Fruit fly (Drosophila melanogaster) whole organism, embryonic: ENCODE measurements around the gene CG17327.

Source experiments
- Atf-2 ChIP-seq: fragments of 200-800 bp; sonication (Bioruptor generic); optimal IDR thresholded peaks from 2 replicates; lab custom pipeline; 2016; ENCODE audit warnings: missing biosample characterization, missing genetic modification characterization
- CG10321 ChIP-seq: fragments of 200-800 bp; sonication (Bioruptor generic); IDR thresholded peaks from 2 replicates; pipeline ENCODE4 v1.3.6; 2022; ENCODE audit warnings: missing biosample characterization, missing genetic modification characterization
- CG12299 ChIP-seq: fragments of 200-800 bp; sonication (Bioruptor generic); optimal IDR thresholded peaks from 2 replicates; lab custom pipeline; 2018; ENCODE audit warnings: missing biosample characterization, mild to moderate bottlenecking, missing genetic modification characterization
- CG12391 ChIP-seq: fragments of 200-800 bp; sonication (Bioruptor generic); optimal IDR thresholded peaks from 3 replicates; lab custom pipeline; 2018; ENCODE audit warnings: missing biosample characterization, mild to moderate bottlenecking, missing genetic modification characterization, moderate library complexity
- CG12942 ChIP-seq: fragments of 200-800 bp; sonication (Bioruptor generic); optimal IDR thresholded peaks from 3 replicates; lab custom pipeline; 2016; ENCODE audit warnings: missing biosample characterization, missing genetic modification characterization
- CG14860 ChIP-seq: fragments of 200-800 bp; sonication (Bioruptor generic); IDR thresholded peaks from 3 replicates; pipeline ENCODE4 v1.3.6; 2022; ENCODE audit warnings: missing biosample characterization, missing genetic modification characterization; ENCODE audit not compliant: partially characterized antibody
- CG15514 ChIP-seq: fragments of 200-800 bp; sonication (Bioruptor generic); optimal IDR thresholded peaks from 3 replicates; lab custom pipeline; 2017; ENCODE audit warnings: missing biosample characterization, missing genetic modification characterization, mild to moderate bottlenecking, moderate library complexity, missing genetic modification reagents
- CG16813 ChIP-seq: fragments of 200-800 bp; sonication (Bioruptor generic); IDR thresholded peaks from 3 replicates; pipeline ENCODE4 v1.3.6; 2022; ENCODE audit warnings: missing biosample characterization, missing genetic modification characterization; ENCODE audit not compliant: partially characterized antibody
- CG17186 ChIP-seq: fragments of 200-800 bp; sonication (Bioruptor generic); optimal IDR thresholded peaks from 3 replicates; lab custom pipeline; 2017; ENCODE audit warnings: missing biosample characterization, missing genetic modification reagents, missing genetic modification characterization
- CG17361 ChIP-seq: fragments of 200-800 bp; sonication (Bioruptor generic); IDR thresholded peaks from 3 replicates; pipeline ENCODE4 v1.3.6; 2022; ENCODE audit warnings: missing biosample characterization, missing genetic modification characterization
- CG18262 ChIP-seq: fragments of 200-800 bp; optimal IDR thresholded peaks from 3 replicates; lab custom pipeline; 2019; ENCODE audit warnings: missing biosample characterization, mild to moderate bottlenecking, missing genetic modification characterization, moderate library complexity
- CG30431 ChIP-seq: fragments of 200-800 bp; sonication (Bioruptor generic); optimal IDR thresholded peaks from 2 replicates; lab custom pipeline; 2017; ENCODE audit warnings: missing biosample characterization, missing genetic modification characterization
- CG3065 ChIP-seq: fragments of 200-800 bp; sonication (Bioruptor generic); optimal IDR thresholded peaks from 2 replicates; lab custom pipeline; 2016; ENCODE audit warnings: missing biosample characterization, missing genetic modification characterization
- CG42726 ChIP-seq: fragments of 200-800 bp; sonication (Bioruptor generic); IDR thresholded peaks from 2 replicates; pipeline ENCODE4 v1.3.6; 2022; ENCODE audit warnings: missing biosample characterization, missing genetic modification characterization; ENCODE audit not compliant: partially characterized antibody
- CG5953 ChIP-seq: fragments of 200-800 bp; sonication (Bioruptor generic); IDR thresholded peaks from 2 replicates; pipeline ENCODE4 v1.3.6; 2022; ENCODE audit warnings: missing biosample characterization, missing genetic modification characterization
- CG6854 ChIP-seq: fragments of 200-800 bp; sonication (Bioruptor generic); optimal IDR thresholded peaks from 3 replicates; lab custom pipeline; 2017; ENCODE audit warnings: missing biosample characterization, mild to moderate bottlenecking, missing genetic modification characterization
- CG7745 ChIP-seq: fragments of 200-800 bp; sonication (Bioruptor generic); optimal IDR thresholded peaks from 2 replicates; lab custom pipeline; 2018; ENCODE audit warnings: missing biosample characterization, mild to moderate bottlenecking, missing genetic modification characterization, moderate library complexity
- CG8388 ChIP-seq: fragments of 200-800 bp; sonication (Bioruptor generic); optimal IDR thresholded peaks from 2 replicates; lab custom pipeline; 2019; ENCODE audit warnings: missing biosample characterization, mild to moderate bottlenecking, missing genetic modification characterization, moderate library complexity
- CG9797 ChIP-seq: fragments of 200-800 bp; sonication (Bioruptor generic); optimal IDR thresholded peaks from 3 replicates; lab custom pipeline; 2018; ENCODE audit warnings: missing biosample characterization, mild to moderate bottlenecking, missing genetic modification characterization
- CG9817 ChIP-seq: fragments of 200-800 bp; sonication (Bioruptor generic); optimal IDR thresholded peaks from 2 replicates; lab custom pipeline; 2018; ENCODE audit warnings: missing biosample characterization, mild to moderate bottlenecking, missing genetic modification characterization, moderate library complexity
- Chrac-16 ChIP-seq: fragments of 200-800 bp; sonication (Bioruptor generic); optimal IDR thresholded peaks from 3 replicates; lab custom pipeline; 2016; ENCODE audit warnings: missing biosample characterization, missing genetic modification characterization
- Dbx ChIP-seq: fragments of 200-800 bp; sonication (Bioruptor generic); IDR thresholded peaks from 3 replicates; pipeline ENCODE4 v1.3.6; 2022; ENCODE audit warnings: missing biosample characterization, missing genetic modification characterization
- E2f2 ChIP-seq: fragments of 200-800 bp; sonication (Bioruptor generic); IDR thresholded peaks from 2 replicates; pipeline ENCODE4 v1.3.6; 2022; ENCODE audit warnings: missing biosample characterization, missing genetic modification characterization
- Eip74EF ChIP-seq, 2 experiments: fragments of 200-800 bp in 1 of 2; fragments of >200 bp in 1 of 2; sonication (Bioruptor generic) in 1 of 2; optimal IDR thresholded peaks; 2 replicates each; lab custom pipeline; 2017 to 2019; ENCODE audit warnings: missing biosample characterization in 2 of 2, missing genetic modification characterization in 2 of 2, mild to moderate bottlenecking in 1 of 2, moderate library complexity in 1 of 2
- Fer2 ChIP-seq: fragments of 200-800 bp; sonication (Bioruptor generic); optimal IDR thresholded peaks from 2 replicates; lab custom pipeline; 2018; ENCODE audit warnings: missing biosample characterization, mild to moderate bottlenecking, missing genetic modification characterization, moderate library complexity
- Hr51 ChIP-seq, 2 experiments: fragments of 200-800 bp; sonication (Bioruptor generic); optimal IDR thresholded peaks; 2 replicates in 1 of 2; 3 replicates in 1 of 2; lab custom pipeline; 2016 to 2018; ENCODE audit warnings: missing biosample characterization in 2 of 2, missing genetic modification characterization in 2 of 2, mild to moderate bottlenecking in 1 of 2, moderate library complexity in 1 of 2
- MBD-R2 ChIP-seq: fragments of 200-800 bp; sonication (Bioruptor generic); IDR thresholded peaks from 2 replicates; pipeline ENCODE4 v1.3.6; 2022; ENCODE audit warnings: missing biosample characterization, missing genetic modification characterization
- MESR4 ChIP-seq: fragments of 200-800 bp; sonication (Bioruptor generic); optimal IDR thresholded peaks from 2 replicates; lab custom pipeline; 2018; ENCODE audit warnings: missing biosample characterization, mild to moderate bottlenecking, missing genetic modification characterization, moderate library complexity
- Rx ChIP-seq: fragments of 200-800 bp; sonication (Bioruptor generic); IDR thresholded peaks from 2 replicates; pipeline ENCODE4 v1.3.6; 2022; ENCODE audit warnings: missing biosample characterization, missing genetic modification characterization
- Side ChIP-seq: fragments of 200-800 bp; sonication (Bioruptor generic); optimal IDR thresholded peaks from 2 replicates; lab custom pipeline; 2016; ENCODE audit warnings: missing biosample characterization, missing genetic modification characterization
- abd-A ChIP-seq: fragments of 200-800 bp; sonication (Bioruptor generic); optimal IDR thresholded peaks from 3 replicates; lab custom pipeline; 2019; ENCODE audit warnings: missing biosample characterization, mild to moderate bottlenecking, missing genetic modification characterization, moderate library complexity
- br ChIP-seq: fragments of >200 bp; optimal IDR thresholded peaks from 2 replicates; lab custom pipeline; 2017
- ci ChIP-seq: fragments of 200-800 bp; sonication (Bioruptor generic); IDR thresholded peaks from 3 replicates; pipeline ENCODE4 v1.3.6; 2022; ENCODE audit warnings: missing biosample characterization, missing genetic modification characterization
- eve ChIP-seq, 2 experiments: fragments of >200 bp; optimal IDR thresholded peaks; 2 replicates each; lab custom pipeline; 2017; ENCODE audit warnings: missing biosample characterization in 2 of 2, missing genetic modification characterization in 2 of 2
- eyg ChIP-seq: fragments of 200-800 bp; sonication (Bioruptor generic); optimal IDR thresholded peaks from 3 replicates; lab custom pipeline; 2016; ENCODE audit warnings: missing biosample characterization, missing genetic modification characterization
- fd102C ChIP-seq: fragments of 200-800 bp; sonication (Bioruptor generic); optimal IDR thresholded peaks from 2 replicates; lab custom pipeline; 2018; ENCODE audit warnings: missing biosample characterization, mild to moderate bottlenecking, missing genetic modification characterization, moderate library complexity
- kah ChIP-seq: fragments of 200-800 bp; sonication (Bioruptor generic); optimal IDR thresholded peaks from 2 replicates; lab custom pipeline; 2018; ENCODE audit warnings: missing biosample characterization, mild to moderate bottlenecking, missing genetic modification characterization
- lbe ChIP-seq: fragments of 200-800 bp; sonication (Bioruptor generic); optimal IDR thresholded peaks from 2 replicates; lab custom pipeline; 2016; ENCODE audit warnings: missing biosample characterization, mild to moderate bottlenecking, missing genetic modification characterization
- maf-S ChIP-seq: fragments of 200-800 bp; sonication (Bioruptor generic); optimal IDR thresholded peaks from 2 replicates; lab custom pipeline; 2016; ENCODE audit warnings: missing biosample characterization, missing genetic modification characterization
- nmo ChIP-seq: fragments of 200-800 bp; sonication (Bioruptor generic); optimal IDR thresholded peaks from 2 replicates; lab custom pipeline; 2018; ENCODE audit warnings: missing biosample characterization, mild to moderate bottlenecking, missing genetic modification characterization, moderate library complexity
- phol ChIP-seq: fragments of 200-800 bp; sonication (Bioruptor generic); optimal IDR thresholded peaks from 3 replicates; lab custom pipeline; 2018; ENCODE audit warnings: missing biosample characterization, mild to moderate bottlenecking, missing genetic modification characterization, moderate library complexity
- pros ChIP-seq: fragments of 200-800 bp; sonication (Bioruptor generic); optimal IDR thresholded peaks from 3 replicates; lab custom pipeline; 2019; ENCODE audit warnings: missing biosample characterization, mild to moderate bottlenecking, missing genetic modification characterization, moderate library complexity
- psq ChIP-seq: fragments of 200-800 bp; sonication (Bioruptor generic); optimal IDR thresholded peaks from 2 replicates; lab custom pipeline; 2017; ENCODE audit warnings: missing biosample characterization, missing genetic modification characterization
- ranshi ChIP-seq: fragments of 200-800 bp; sonication (Bioruptor generic); IDR thresholded peaks from 2 replicates; pipeline ENCODE4 v1.3.6; 2022; ENCODE audit warnings: missing biosample characterization, missing genetic modification characterization
- slbo ChIP-seq: fragments of 200-800 bp; sonication (Bioruptor generic); IDR thresholded peaks from 2 replicates; pipeline ENCODE4 v1.3.6; 2022; ENCODE audit warnings: missing biosample characterization, missing genetic modification characterization
- slou ChIP-seq: fragments of 200-800 bp; sonication (Bioruptor generic); optimal IDR thresholded peaks from 3 replicates; lab custom pipeline; 2016; ENCODE audit warnings: missing biosample characterization, missing genetic modification characterization
- tll ChIP-seq, 2 experiments: fragments of 200-800 bp in 1 of 2; fragments of >200 bp in 1 of 2; sonication (Bioruptor generic) in 1 of 2; optimal IDR thresholded peaks; 2 replicates each; lab custom pipeline; 2017 to 2019; ENCODE audit warnings: missing biosample characterization in 2 of 2, missing genetic modification characterization in 2 of 2, mild to moderate bottlenecking in 1 of 2, moderate library complexity in 1 of 2

Gene CG17327

dm6 chr3R:12960929-12961855 lies 36.3 kb downstream of the CG17327 start, which contains the start of gene Spc25 (continued):
- TF ChIP-seq CG8388 (peak; percentile 22), Fer2 (no peak), CG17361 (GFP tag; lab: Robert Waterston, UW) (no peak), eyg (peak; percentile 24), CG7745 (tag; lab: Kevin White, UChicago) (no peak), Side (GFP tag; lab: Kevin White, UChicago) (peak; percentile 67), Rx (GFP tag; lab: Robert Waterston, UW) (no peak), CG3065 (GFP tag; lab: Kevin White, UChicago) (peak; percentile 28), slou (GFP tag; lab: Kevin White, UChicago) (peak; percentile 36), abd-A (tag; lab: Kevin White, UChicago) (no peak), phol (tag; lab: Kevin White, UChicago) (peak; percentile 42), CG10321 (GFP tag; lab: Robert Waterston, UW) (no peak), maf-S (GFP tag; lab: Kevin White, UChicago) (peak; percentile 57), pros (GFP tag; lab: Kevin White, UChicago) (no peak), br (lab: Kevin White, UChicago) (no peak), CG14860 (peak; percentile 88), CG42726 (peak; percentile 96), CG9817 (tag; lab: Kevin White, UChicago) (peak; percentile 33), MESR4 (GFP tag; lab: Kevin White, UChicago) (peak; percentile 36), CG16813 (peak; percentile 95), eve (GFP tag; optimal IDR thresholded peaks at IDR 0.05; lab: Kevin White, UChicago) (no peak), CG30431 (GFP tag; lab: Kevin White, UChicago) (no peak), CG18262 (tag; lab: Kevin White, UChicago) (no peak), Dbx (GFP tag; lab: Robert Waterston, UW) (peak; percentile 60; the same call in 2 of the 3 replicates), Atf-2 (GFP tag; lab: Kevin White, UChicago) (peak; percentile 46), CG12299 (tag; lab: Kevin White, UChicago) (no peak), tll (GFP tag; optimal IDR thresholded peaks at IDR 0.05; lab: Kevin White, UChicago) (peak in 1 of 2 experiments; percentile 40), Hr51 (GFP tag; optimal IDR thresholded peaks at IDR 0.05; lab: Kevin White, UChicago) (peak; percentile 42 to 71), MBD-R2 (GFP tag; lab: Robert Waterston, UW) (peak; percentile 90), CG5953 (no peak), CG12391 (tag; lab: Kevin White, UChicago) (peak; percentile 51), CG17186 (GFP tag; lab: Kevin White, UChicago) (peak; percentile 14), CG15514 (GFP tag; lab: Kevin White, UChicago) (peak; percentile 70), E2f2 (GFP tag; lab: Robert Waterston, UW) (peak; percentile 88), ranshi (GFP tag; lab: Robert Waterston, UW) (peak; percentile 66; the same call in 1 of the 2 replicates), fd102C (no peak), Chrac-16 (peak; percentile 68), lbe (GFP tag; lab: Kevin White, UChicago) (no peak), CG9797 (GFP tag; lab: Kevin White, UChicago) (peak; percentile 49), nmo (GFP tag; lab: Kevin White, UChicago) (peak; percentile 54), CG12942 (GFP tag; lab: Kevin White, UChicago) (peak; percentile 45), Eip74EF (GFP tag; optimal IDR thresholded peaks at IDR 0.05; lab: Kevin White, UChicago) (no peak), kah (GFP tag; lab: Kevin White, UChicago) (no peak), ci (GFP tag; lab: Robert Waterston, UW) (peak; percentile 27; the same call in 1 of the 3 replicates), slbo (peak; percentile 87), CG6854 (GFP tag; lab: Kevin White, UChicago) (no peak), psq (GFP tag; lab: Kevin White, UChicago) (peak; percentile 4)
